Fruit fly (Drosophila melanogaster) whole organism, embryonic: ENCODE measurements around the gene Amun.

ENCODE experiments used
- Aef1 ChIP-seq: fragments of 200-800 bp; sonication (Bioruptor generic); IDR thresholded peaks from 3 replicates; pipeline ENCODE4 v1.3.6; 2022; ENCODE audit warnings: missing biosample characterization, missing genetic modification characterization
- Antp ChIP-seq: fragments of 200-800 bp; sonication (Bioruptor generic); optimal IDR thresholded peaks from 3 replicates; lab custom pipeline; 2016; ENCODE audit warnings: missing biosample characterization, missing genetic modification characterization
- Atf3 ChIP-seq: fragments of 200-800 bp; sonication (Bioruptor generic); optimal IDR thresholded peaks from 3 replicates; lab custom pipeline; 2016; ENCODE audit warnings: missing biosample characterization, missing genetic modification characterization
- C15 ChIP-seq: fragments of 200-800 bp; sonication (Bioruptor generic); IDR thresholded peaks from 3 replicates; pipeline ENCODE4 v1.3.6; 2022; ENCODE audit warnings: missing biosample characterization, missing genetic modification characterization
- CG10267 ChIP-seq: fragments of 200-800 bp; sonication (Bioruptor generic); optimal IDR thresholded peaks from 2 replicates; lab custom pipeline; 2018; ENCODE audit warnings: missing biosample characterization, mild to moderate bottlenecking, missing genetic modification characterization, moderate library complexity
- CG10274 ChIP-seq: fragments of 200-800 bp; sonication (Bioruptor generic); optimal IDR thresholded peaks from 3 replicates; lab custom pipeline; 2017; ENCODE audit warnings: missing biosample characterization, mild to moderate bottlenecking, missing genetic modification characterization
- CG10366 ChIP-seq: fragments of 200-800 bp; sonication (Bioruptor generic); IDR thresholded peaks from 2 replicates; pipeline ENCODE4 v1.3.6; 2022; ENCODE audit warnings: missing biosample characterization, missing genetic modification characterization
- CG10431 ChIP-seq: fragments of 200-800 bp; sonication (Bioruptor generic); optimal IDR thresholded peaks from 3 replicates; lab custom pipeline; 2018; ENCODE audit warnings: missing biosample characterization, mild to moderate bottlenecking, missing genetic modification characterization
- CG10462 ChIP-seq: fragments of 200-800 bp; sonication (Bioruptor generic); optimal IDR thresholded peaks from 2 replicates; lab custom pipeline; 2016; ENCODE audit warnings: missing biosample characterization, missing genetic modification characterization
- CG10543 ChIP-seq: fragments of 200-800 bp; sonication (Bioruptor generic); optimal IDR thresholded peaks from 3 replicates; lab custom pipeline; 2017; ENCODE audit warnings: missing biosample characterization, mild to moderate bottlenecking, missing genetic modification characterization, moderate library complexity
- CG11398 ChIP-seq: fragments of 200-800 bp; sonication (Bioruptor generic); optimal IDR thresholded peaks from 2 replicates; lab custom pipeline; 2016; ENCODE audit warnings: missing biosample characterization, missing genetic modification characterization
- CG12299 ChIP-seq: fragments of 200-800 bp; sonication (Bioruptor generic); optimal IDR thresholded peaks from 2 replicates; lab custom pipeline; 2018; ENCODE audit warnings: missing biosample characterization, mild to moderate bottlenecking, missing genetic modification characterization
- CG12942 ChIP-seq: fragments of 200-800 bp; sonication (Bioruptor generic); optimal IDR thresholded peaks from 3 replicates; lab custom pipeline; 2016; ENCODE audit warnings: missing biosample characterization, missing genetic modification characterization
- CG14441 ChIP-seq: fragments of 200-800 bp; sonication (Bioruptor generic); IDR thresholded peaks from 2 replicates; pipeline ENCODE4 v1.3.6; 2022; ENCODE audit warnings: missing biosample characterization, missing genetic modification characterization
- CG15073 ChIP-seq: fragments of 200-800 bp; sonication (Bioruptor generic); optimal IDR thresholded peaks from 2 replicates; lab custom pipeline; 2016; ENCODE audit warnings: missing biosample characterization, missing genetic modification characterization
- CG1603 ChIP-seq: fragments of 200-800 bp; sonication (Bioruptor generic); optimal IDR thresholded peaks from 2 replicates; lab custom pipeline; 2019; ENCODE audit warnings: missing biosample characterization, mild to moderate bottlenecking, missing genetic modification characterization, moderate library complexity
- CG16813 ChIP-seq: fragments of 200-800 bp; sonication (Bioruptor generic); IDR thresholded peaks from 3 replicates; pipeline ENCODE4 v1.3.6; 2022; ENCODE audit warnings: missing biosample characterization, missing genetic modification characterization; ENCODE audit not compliant: partially characterized antibody
- CG17361 ChIP-seq: fragments of 200-800 bp; sonication (Bioruptor generic); IDR thresholded peaks from 3 replicates; pipeline ENCODE4 v1.3.6; 2022; ENCODE audit warnings: missing biosample characterization, missing genetic modification characterization
- CG18599 ChIP-seq: fragments of 200-800 bp; sonication (Bioruptor generic); optimal IDR thresholded peaks from 3 replicates; lab custom pipeline; 2017; ENCODE audit warnings: missing biosample characterization, missing genetic modification characterization, mild to moderate bottlenecking, moderate library complexity, missing genetic modification reagents
- CG31388 ChIP-seq: fragments of 200-800 bp; sonication (Bioruptor generic); optimal IDR thresholded peaks from 2 replicates; lab custom pipeline; 2016; ENCODE audit warnings: missing biosample characterization, missing genetic modification characterization
- CG32767 ChIP-seq: fragments of 200-800 bp; sonication (Bioruptor generic); IDR thresholded peaks from 2 replicates; pipeline ENCODE4 v1.3.6; 2022; ENCODE audit warnings: missing biosample characterization, missing genetic modification characterization
- CG3407 ChIP-seq: fragments of 200-800 bp; sonication (Bioruptor generic); optimal IDR thresholded peaks from 2 replicates; lab custom pipeline; 2018; ENCODE audit warnings: missing biosample characterization, mild to moderate bottlenecking, missing genetic modification characterization
- CG3995 ChIP-seq: fragments of 200-800 bp; sonication (Bioruptor generic); optimal IDR thresholded peaks from 3 replicates; lab custom pipeline; 2016; ENCODE audit warnings: missing biosample characterization, missing genetic modification characterization
- CG4820 ChIP-seq: fragments of 200-800 bp; sonication (Bioruptor generic); optimal IDR thresholded peaks from 3 replicates; lab custom pipeline; 2016; ENCODE audit warnings: missing biosample characterization, missing genetic modification characterization
- CG5180 ChIP-seq: fragments of 200-800 bp; sonication (Bioruptor generic); optimal IDR thresholded peaks from 3 replicates; lab custom pipeline; 2017; ENCODE audit warnings: missing biosample characterization, missing genetic modification characterization, mild to moderate bottlenecking, moderate library complexity, missing genetic modification reagents
- CG6272 ChIP-seq: fragments of 200-800 bp; sonication (Bioruptor generic); IDR thresholded peaks from 2 replicates; pipeline ENCODE4 v1.3.6; 2022; ENCODE audit warnings: missing biosample characterization, missing genetic modification characterization
- CG6765 ChIP-seq: fragments of 200-800 bp; sonication (Bioruptor generic); optimal IDR thresholded peaks from 3 replicates; lab custom pipeline; 2017; ENCODE audit warnings: missing biosample characterization, mild to moderate bottlenecking, missing genetic modification characterization
- CG7928 ChIP-seq: fragments of 200-800 bp; sonication (Bioruptor generic); optimal IDR thresholded peaks from 2 replicates; lab custom pipeline; 2017; ENCODE audit warnings: missing biosample characterization, mild to moderate bottlenecking, missing genetic modification characterization
- CG8281 ChIP-seq: fragments of 200-800 bp; sonication (Bioruptor generic); optimal IDR thresholded peaks from 2 replicates; lab custom pipeline; 2018; ENCODE audit warnings: missing biosample characterization, mild to moderate bottlenecking, missing genetic modification characterization, moderate library complexity
- CG9609 ChIP-seq: fragments of 200-800 bp; sonication (Bioruptor generic); optimal IDR thresholded peaks from 3 replicates; lab custom pipeline; 2016; ENCODE audit warnings: missing biosample characterization, missing genetic modification characterization
- Dad ChIP-seq: fragments of 200-800 bp; sonication (Bioruptor generic); optimal IDR thresholded peaks from 3 replicates; lab custom pipeline; 2016; ENCODE audit warnings: missing biosample characterization, missing genetic modification characterization
- Dip2 ChIP-seq: fragments of 200-800 bp; sonication (Bioruptor generic); IDR thresholded peaks from 2 replicates; pipeline ENCODE4 v1.3.6; 2022; ENCODE audit warnings: missing biosample characterization, missing genetic modification characterization
- Doc3 ChIP-seq: fragments of 200-800 bp; sonication (Bioruptor generic); IDR thresholded peaks from 3 replicates; pipeline ENCODE4 v1.3.6; 2022; ENCODE audit warnings: missing biosample characterization, missing genetic modification characterization; ENCODE audit not compliant: partially characterized antibody
- Nf-YB ChIP-seq: fragments of 200-800 bp; sonication (Bioruptor generic); optimal IDR thresholded peaks from 3 replicates; lab custom pipeline; 2019; ENCODE audit warnings: missing biosample characterization, mild to moderate bottlenecking, missing genetic modification characterization, moderate library complexity
- Optix ChIP-seq: fragments of 200-800 bp; sonication (Bioruptor generic); IDR thresholded peaks from 3 replicates; pipeline ENCODE4 v1.3.6; 2022; ENCODE audit warnings: missing biosample characterization, missing genetic modification characterization
- amos ChIP-seq: fragments of 200-800 bp; sonication (Bioruptor generic); IDR thresholded peaks from 2 replicates; pipeline ENCODE4 v1.3.6; 2022; ENCODE audit warnings: missing biosample characterization, missing genetic modification characterization; ENCODE audit not compliant: partially characterized antibody
- bigmax ChIP-seq: fragments of 200-800 bp; sonication (Bioruptor generic); optimal IDR thresholded peaks from 2 replicates; lab custom pipeline; 2018; ENCODE audit warnings: missing biosample characterization, mild to moderate bottlenecking, missing genetic modification characterization
- chn ChIP-seq: fragments of 200-800 bp; sonication (Bioruptor generic); optimal IDR thresholded peaks from 2 replicates; lab custom pipeline; 2016; ENCODE audit warnings: missing biosample characterization, missing genetic modification characterization
- crol ChIP-seq: fragments of 200-800 bp; sonication (Bioruptor generic); IDR thresholded peaks from 2 replicates; pipeline ENCODE4 v1.3.6; 2022; ENCODE audit warnings: missing biosample characterization, missing genetic modification characterization
- esg ChIP-seq: fragments of 200-800 bp; sonication (Bioruptor generic); conservative IDR thresholded peaks from 2 replicates; pipeline ENCODE4 v1.3.6; 2022; ENCODE audit warnings: missing biosample characterization, missing genetic modification characterization
- gfzf ChIP-seq: fragments of 200-800 bp; sonication (Bioruptor generic); optimal IDR thresholded peaks from 2 replicates; lab custom pipeline; 2016; ENCODE audit warnings: missing biosample characterization, mild to moderate bottlenecking, missing genetic modification characterization, moderate library complexity
- h ChIP-seq: fragments of >200 bp; optimal IDR thresholded peaks from 2 replicates; lab custom pipeline; 2017
- hb ChIP-seq: fragments of 200-800 bp; sonication (Bioruptor generic); IDR thresholded peaks from 3 replicates; pipeline ENCODE4 v1.3.6; 2022; ENCODE audit warnings: missing biosample characterization, missing genetic modification characterization; ENCODE audit not compliant: partially characterized antibody
- jing ChIP-seq: fragments of 200-800 bp; sonication (Bioruptor generic); optimal IDR thresholded peaks from 2 replicates; lab custom pipeline; 2018; ENCODE audit warnings: missing biosample characterization, mild to moderate bottlenecking, missing genetic modification characterization
- mirr ChIP-seq: fragments of 200-800 bp; sonication (Bioruptor generic); optimal IDR thresholded peaks from 3 replicates; lab custom pipeline; 2018; ENCODE audit warnings: missing biosample characterization, mild to moderate bottlenecking, missing genetic modification characterization
- rib ChIP-seq: fragments of 200-800 bp; sonication (Bioruptor generic); IDR thresholded peaks from 2 replicates; pipeline ENCODE4 v1.3.6; 2022; ENCODE audit warnings: missing biosample characterization, missing genetic modification characterization
- sc ChIP-seq, 3 experiments: fragments of >200 bp in 2 of 3; fragments of 200-800 bp in 1 of 3; sonication (Bioruptor generic) in 1 of 3; optimal IDR thresholded peaks; 2 replicates in 2 of 3; 3 replicates in 1 of 3; lab custom pipeline; 2017; ENCODE audit warnings: mild to moderate bottlenecking in 1 of 3, missing biosample characterization in 1 of 3, missing genetic modification characterization in 1 of 3, missing genetic modification reagents in 1 of 3
- sens ChIP-seq: fragments of 200-800 bp; sonication (Bioruptor generic); peaks from one replicate; lab custom pipeline; 2016; ENCODE audit warnings: missing biosample characterization, missing genetic modification characterization
- sisA ChIP-seq: fragments of 200-800 bp; sonication (Bioruptor generic); IDR thresholded peaks from 2 replicates; pipeline ENCODE4 v1.3.6; 2022; ENCODE audit warnings: missing biosample characterization, missing genetic modification characterization
- unc-4 ChIP-seq: fragments of 200-800 bp; sonication (Bioruptor generic); IDR thresholded peaks from 2 replicates; pipeline ENCODE4 v1.3.6; 2022; ENCODE audit warnings: missing biosample characterization, missing genetic modification characterization; ENCODE audit not compliant: partially characterized antibody

Amun gene

dm6 chrX:11678539-11679040 is 36.8 kb downstream of the Amun start, which contains the start of the genes Vlet and bif (continued):
- TF ChIP-seq sisA (GFP tag; lab: Robert Waterston, UW) (peak; percentile 70), Nf-YB (GFP tag; lab: Kevin White, UChicago) (peak; percentile 20), Antp (GFP tag; lab: Kevin White, UChicago) (peak; percentile 49), CG32767 (GFP tag; lab: Robert Waterston, UW) (no peak), hb (GFP tag; lab: Robert Waterston, UW) (peak; percentile 58; the same call in 1 of the 3 replicates), C15 (GFP tag; lab: Robert Waterston, UW) (no peak), CG10543 (peak; percentile 70), CG16813 (GFP tag; lab: Robert Waterston, UW) (peak; percentile 68), CG10267 (tag; lab: Kevin White, UChicago) (peak; percentile 76), gfzf (GFP tag; lab: Kevin White, UChicago) (no peak), CG9609 (GFP tag; lab: Kevin White, UChicago) (peak; percentile 62), CG10462 (GFP tag; lab: Kevin White, UChicago) (peak; percentile 44), CG5180 (peak; percentile 25), CG10431 (GFP tag; lab: Kevin White, UChicago) (peak; percentile 24), unc-4 (GFP tag; lab: Robert Waterston, UW) (peak; percentile 59; the same call in 1 of the 2 replicates), CG12942 (GFP tag; lab: Kevin White, UChicago) (peak; percentile 47), rib (no peak), Atf3 (GFP tag; lab: Kevin White, UChicago) (no peak), esg (GFP tag; lab: Robert Waterston, UW) (peak; percentile 60), sens (peak; percentile 89), mirr (GFP tag; lab: Kevin White, UChicago) (no peak), CG8281 (tag; lab: Kevin White, UChicago) (peak; percentile 31), Dad (GFP tag; lab: Kevin White, UChicago) (peak; percentile 7), CG6765 (peak; percentile 28), h (lab: Kevin White, UChicago) (no peak), CG11398 (GFP tag; lab: Kevin White, UChicago) (no peak), Optix (no peak), jing (GFP tag; lab: Kevin White, UChicago) (no peak), CG12299 (tag; lab: Kevin White, UChicago) (peak; percentile 12), amos (GFP tag; lab: Robert Waterston, UW) (peak; percentile 69), CG10274 (peak; percentile 48), CG6272 (GFP tag; lab: Robert Waterston, UW) (peak; percentile 31; the same call in 1 of the 2 replicates), CG1603 (tag; lab: Kevin White, UChicago) (no peak), CG17361 (peak; percentile 87), sc (optimal IDR thresholded peaks at IDR 0.05; lab: Kevin White, UChicago) (no peak), sc (GFP tag; optimal IDR thresholded peaks at IDR 0.05; lab: Kevin White, UChicago) (peak; percentile 39), CG10366 (GFP tag; lab: Robert Waterston, UW) (peak; percentile 41; the same call in 1 of the 2 replicates), chn (peak; percentile 43), CG3995 (GFP tag; lab: Kevin White, UChicago) (peak; percentile 18), bigmax (GFP tag; lab: Kevin White, UChicago) (no peak), CG31388 (GFP tag; lab: Kevin White, UChicago) (peak; percentile 16), crol (GFP tag; lab: Robert Waterston, UW) (no peak), CG18599 (GFP tag; lab: Kevin White, UChicago) (peak; percentile 71), CG14441 (GFP tag; lab: Robert Waterston, UW) (peak; percentile 43; the same call in 1 of the 2 replicates), CG3407 (GFP tag; lab: Kevin White, UChicago) (peak; percentile 9), Aef1 (GFP tag; lab: Robert Waterston, UW) (peak; percentile 38; the same call in 1 of the 3 replicates), CG7928 (GFP tag; lab: Kevin White, UChicago) (peak; percentile 48), Doc3 (GFP tag; lab: Robert Waterston, UW) (0 out of 3 replicates have a peak, but pooled peaks have one; percentile 28), Dip2 (GFP tag; lab: Robert Waterston, UW) (no peak), CG15073 (GFP tag; lab: Kevin White, UChicago) (no peak), CG4820 (peak; percentile 46)
